Worm (Caenorhabditis elegans): ENCODE measurements around the gene Y39C12A.9.

DNA sequence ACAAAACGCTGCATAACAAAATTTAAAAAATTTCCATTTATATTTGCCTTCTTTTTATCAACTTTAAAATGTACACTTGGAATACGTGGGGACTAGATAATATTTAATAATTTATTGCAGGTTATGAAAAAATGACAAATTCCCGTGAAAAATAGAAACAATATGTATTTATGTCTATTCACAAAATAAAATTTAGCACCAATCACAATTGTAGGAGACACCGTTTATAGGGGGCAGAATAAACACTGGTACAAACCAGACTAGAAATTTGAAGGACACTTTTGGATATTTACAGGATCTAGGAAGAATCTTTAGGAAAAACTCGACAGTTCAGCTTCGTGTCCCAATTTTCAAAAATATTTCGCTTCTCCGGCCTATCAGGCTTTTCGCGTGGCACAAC is 11.4 kb upstream of the Y39C12A.9 start, which contains the start of gene C42C1.3:
- no peak for TF ChIP-seq flh-1 (GFP tag; optimal IDR thresholded peaks at IDR 0.05)
- TF ChIP-seq lin-32 (GFP tag; optimal IDR thresholded peaks at IDR 0.05) = no peak
- no peak for TF ChIP-seq lin-13 (tag; optimal IDR thresholded peaks at IDR 0.05)

Measured in whole organism, mixed stage, embryonic.